Worm (Caenorhabditis elegans) whole organism, L4 larva: ENCODE measurements around the gene R05H5.4.

Experiments used
- F37D6.2 ChIP-seq: sonication (generic microtip); optimal IDR thresholded peaks from 2 replicates; lab custom pipeline; 2016; ENCODE audit warnings: mild to moderate bottlenecking, missing genetic modification characterization, missing compliant biosample characterization
- F49E8.2 ChIP-seq: sonication (generic microtip); optimal IDR thresholded peaks from 2 replicates; lab custom pipeline; 2016; ENCODE audit warnings: missing compliant biosample characterization, mild to moderate bottlenecking, missing genetic modification characterization, borderline replicate concordance
- T26A8.4 ChIP-seq: fragments of 200-800 bp; sonication (Bioruptor generic); IDR thresholded peaks from 2 replicates; pipeline ENCODE4 v1.3.6; 2022; ENCODE audit warnings: missing genetic modification characterization, missing compliant biosample characterization
- Y48G9A.11 ChIP-seq: fragments of 200-800 bp; sonication (Bioruptor generic); IDR thresholded peaks from 2 replicates; pipeline ENCODE4 v1.3.6; 2022; ENCODE audit warnings: missing genetic modification reagents, missing genetic modification characterization, missing compliant biosample characterization
- Y75B8A.6 ChIP-seq: fragments of 200-800 bp; sonication (Bioruptor generic); IDR thresholded peaks from 2 replicates; pipeline ENCODE4 v1.3.6; 2022; ENCODE audit warnings: missing genetic modification reagents, missing genetic modification characterization, missing compliant biosample characterization
- ZK546.5 ChIP-seq, 2 experiments: sonication (generic microtip); optimal IDR thresholded peaks; 2 replicates each; lab custom pipeline; 2017; ENCODE audit warnings: missing biosample characterization in 2 of 2, missing genetic modification characterization in 2 of 2
- aly-2 ChIP-seq: sonication (generic microtip); optimal IDR thresholded peaks from 2 replicates; lab custom pipeline; 2018; ENCODE audit warnings: missing biosample characterization, missing genetic modification characterization
- ama-1 ChIP-seq: fragments of 150-350 bp; optimal IDR thresholded peaks from 2 replicates; lab custom pipeline; 2014; ENCODE audit warnings: inconsistent platforms, mixed read lengths
- arid-1 ChIP-seq: fragments of 200-800 bp; sonication (Bioruptor generic); conservative IDR thresholded peaks from 2 replicates; pipeline ENCODE4 v1.3.6; 2022; ENCODE audit warnings: missing genetic modification reagents, missing genetic modification characterization, missing compliant biosample characterization
- ceh-20 ChIP-seq: fragments of 200-800 bp; sonication (Bioruptor generic); IDR thresholded peaks from 2 replicates; pipeline ENCODE4 v1.3.6; 2022; ENCODE audit warnings: missing genetic modification reagents, missing genetic modification characterization, missing compliant biosample characterization
- ceh-28 ChIP-seq: fragments of 150-350 bp; optimal IDR thresholded peaks from 2 replicates; lab custom pipeline; 2014; ENCODE audit warnings: missing biosample characterization, missing genetic modification reagents, missing genetic modification characterization
- ceh-44 ChIP-seq: fragments of 200-800 bp; sonication (Bioruptor generic); IDR thresholded peaks from 2 replicates; pipeline ENCODE4 v1.3.6; 2022; ENCODE audit warnings: missing genetic modification reagents, missing genetic modification characterization, missing compliant biosample characterization
- daf-12 ChIP-seq: fragments of 150-350 bp; optimal IDR thresholded peaks from 2 replicates; lab custom pipeline; 2014; ENCODE audit warnings: missing biosample characterization, missing genetic modification reagents, missing genetic modification characterization
- daf-16 ChIP-seq, 3 experiments: sonication (generic microtip); optimal IDR thresholded peaks; 2 replicates each; lab custom pipeline; 2016 to 2017; ENCODE audit warnings: missing genetic modification characterization in 3 of 3, missing genetic modification reagents in 3 of 3, mild to moderate bottlenecking in 2 of 3, missing compliant biosample characterization in 2 of 3, missing biosample characterization in 1 of 3, moderate library complexity in 1 of 3
- dpl-1 ChIP-seq: fragments of 150-350 bp; optimal IDR thresholded peaks from 2 replicates; lab custom pipeline; 2014; ENCODE audit warnings: missing biosample characterization, missing genetic modification reagents, missing genetic modification characterization
- duxl-1 ChIP-seq: sonication (generic microtip); optimal IDR thresholded peaks from 2 replicates; lab custom pipeline; 2016; ENCODE audit warnings: mild to moderate bottlenecking, missing genetic modification characterization, moderate library complexity, missing compliant biosample characterization; ENCODE audit not compliant: poor library complexity
- dve-1 ChIP-seq: sonication (generic microtip); optimal IDR thresholded peaks from 2 replicates; lab custom pipeline; 2017; ENCODE audit warnings: antibody characterized with exemption, mild to moderate bottlenecking, missing genetic modification characterization, missing compliant biosample characterization; ENCODE audit not compliant: insufficient read depth
- fkh-10 ChIP-seq: fragments of 150-350 bp; optimal IDR thresholded peaks from 2 replicates; lab custom pipeline; 2014; ENCODE audit warnings: missing biosample characterization, missing genetic modification reagents, missing genetic modification characterization
- gei-8 ChIP-seq: fragments of 200-800 bp; sonication (Bioruptor generic); optimal IDR thresholded peaks from 2 replicates; lab custom pipeline; 2018; ENCODE audit warnings: mild to moderate bottlenecking, missing genetic modification characterization, missing compliant biosample characterization
- hlh-11 ChIP-seq: fragments of 200-800 bp; sonication (Bioruptor generic); optimal IDR thresholded peaks from 2 replicates; lab custom pipeline; 2018; ENCODE audit warnings: mild to moderate bottlenecking, missing genetic modification characterization, missing compliant biosample characterization
- hmg-1.1 ChIP-seq: fragments of 200-800 bp; sonication (Bioruptor generic); IDR thresholded peaks from 2 replicates; pipeline ENCODE4 v1.3.6; 2022; ENCODE audit warnings: missing genetic modification reagents, missing genetic modification characterization, missing compliant biosample characterization
- lin-13 ChIP-seq: fragments of 150-350 bp; optimal IDR thresholded peaks from 2 replicates; lab custom pipeline; 2014; ENCODE audit warnings: missing biosample characterization, missing genetic modification reagents, missing genetic modification characterization
- lin-29 ChIP-seq: fragments of 200-800 bp; sonication (Bioruptor generic); IDR thresholded peaks from 2 replicates; pipeline ENCODE4 v1.3.6; 2022; ENCODE audit warnings: missing genetic modification reagents, missing genetic modification characterization, missing compliant biosample characterization
- lin-38 ChIP-seq: fragments of 200-800 bp; sonication (Bioruptor generic); IDR thresholded peaks from 2 replicates; pipeline ENCODE4 v1.3.6; 2022; ENCODE audit warnings: missing genetic modification reagents, missing genetic modification characterization, missing compliant biosample characterization
- lsy-2 ChIP-seq, 2 experiments: fragments of 150-350 bp in 1 of 2; sonication (generic microtip) in 1 of 2; optimal IDR thresholded peaks; 2 replicates each; lab custom pipeline; 2014 to 2017; ENCODE audit warnings: missing biosample characterization in 2 of 2, missing genetic modification characterization in 2 of 2
- mes-2 ChIP-seq: sonication (generic microtip); optimal IDR thresholded peaks from 2 replicates; lab custom pipeline; 2016; ENCODE audit warnings: missing genotype, mild to moderate bottlenecking, missing genetic modification characterization, missing compliant biosample characterization; ENCODE audit not compliant: poor library complexity, severe bottlenecking
- nhr-11 ChIP-seq: fragments of 150-350 bp; optimal IDR thresholded peaks from 2 replicates; lab custom pipeline; 2014; ENCODE audit warnings: missing biosample characterization, missing genetic modification characterization
- nhr-237 ChIP-seq: sonication (generic microtip); optimal IDR thresholded peaks from 2 replicates; lab custom pipeline; 2017; ENCODE audit warnings: missing biosample characterization, missing genetic modification characterization
- nhr-28 ChIP-seq: fragments of 150-350 bp; optimal IDR thresholded peaks from 2 replicates; lab custom pipeline; 2014; ENCODE audit warnings: missing biosample characterization, missing genetic modification characterization
- nhr-41 ChIP-seq: fragments of 200-800 bp; sonication (Bioruptor generic); IDR thresholded peaks from 2 replicates; pipeline ENCODE4 v1.3.6; 2022; ENCODE audit warnings: missing genetic modification reagents, missing genetic modification characterization, missing compliant biosample characterization
- nhr-42 ChIP-seq: fragments of 200-800 bp; sonication (Bioruptor generic); IDR thresholded peaks from 2 replicates; pipeline ENCODE4 v1.3.6; 2022; ENCODE audit warnings: missing genetic modification characterization, missing compliant biosample characterization
- nhr-48 ChIP-seq: sonication (generic microtip); optimal IDR thresholded peaks from 2 replicates; lab custom pipeline; 2016; ENCODE audit warnings: mild to moderate bottlenecking, missing genetic modification characterization, missing compliant biosample characterization
- nhr-77 ChIP-seq: fragments of 150-350 bp; optimal IDR thresholded peaks from 2 replicates; lab custom pipeline; 2014; ENCODE audit warnings: missing biosample characterization, missing genetic modification characterization
- php-3 ChIP-seq: fragments of 200-800 bp; sonication (Bioruptor generic); IDR thresholded peaks from 2 replicates; pipeline ENCODE4 v1.3.6; 2022; ENCODE audit warnings: missing genetic modification reagents, missing genetic modification characterization, missing compliant biosample characterization
- rbr-2 ChIP-seq: sonication (generic microtip); optimal IDR thresholded peaks from 2 replicates; lab custom pipeline; 2016; ENCODE audit warnings: missing genotype, missing genetic modification characterization, missing compliant biosample characterization
- saeg-2 ChIP-seq: fragments of 200-800 bp; sonication (Bioruptor generic); IDR thresholded peaks from 2 replicates; pipeline ENCODE4 v1.3.6; 2022; ENCODE audit warnings: missing genetic modification reagents, missing genetic modification characterization, missing compliant biosample characterization
- tra-1 ChIP-seq: fragments of 200-800 bp; sonication (Bioruptor generic); IDR thresholded peaks from 2 replicates; pipeline ENCODE4 v1.3.6; 2022; ENCODE audit warnings: missing genetic modification reagents, missing genetic modification characterization, missing compliant biosample characterization
- unc-130 ChIP-seq: sonication (generic microtip); optimal IDR thresholded peaks from 2 replicates; lab custom pipeline; 2016; ENCODE audit warnings: missing genetic modification reagents, missing genetic modification characterization, missing compliant biosample characterization
- zfp-3 ChIP-seq: fragments of 200-800 bp; sonication (Bioruptor generic); conservative IDR thresholded peaks from 2 replicates; pipeline ENCODE4 v1.3.6; 2022; ENCODE audit warnings: missing genetic modification reagents, missing genetic modification characterization, missing compliant biosample characterization
- ztf-7 ChIP-seq: fragments of 150-350 bp; optimal IDR thresholded peaks from 2 replicates; lab custom pipeline; 2014; ENCODE audit warnings: missing biosample characterization, missing genetic modification characterization

R05H5.4 gene

ce11 chrII:10174338-10174737 lies 25.5 kb downstream of the R05H5.4 start, which contains the start of gene F33H1.4:
F33H1.4 (plus strand) TSS chrII:10174648.
- TF ChIP-seq mes-2 (tag; lab: Kevin White, UChicago) (peak; percentile 80), tra-1 (no peak), ZK546.5 (tag; optimal IDR thresholded peaks at IDR 0.05; lab: Kevin White, UChicago) (no peak), saeg-2 (GFP tag; lab: Robert Waterston, UW) (no peak), zfp-3 (GFP tag; lab: Robert Waterston, UW) (peak; percentile 33; the same call in 1 of the 2 replicates), nhr-11 (tag; lab: Kevin White, UChicago) (peak; percentile 80), fkh-10 (GFP tag; lab: Kevin White, UChicago) (peak; percentile 3), duxl-1 (tag; lab: Kevin White, UChicago) (peak; percentile 44), ceh-28 (peak; percentile 51), nhr-28 (tag; lab: Kevin White, UChicago) (peak; percentile 12), nhr-77 (tag; lab: Kevin White, UChicago) (no peak), Y48G9A.11 (GFP tag; lab: Robert Waterston, UW) (0 out of 2 replicates have a peak, but pooled peaks have one; percentile 6), daf-16 (GFP tag; optimal IDR thresholded peaks at IDR 0.05; lab: Kevin White, UChicago) (no peak), daf-16 (tag; optimal IDR thresholded peaks at IDR 0.05; lab: Kevin White, UChicago) (no peak), nhr-41 (GFP tag; lab: Robert Waterston, UW) (no peak), nhr-42 (GFP tag; lab: Robert Waterston, UW) (0 out of 2 replicates have a peak, but pooled peaks have one; percentile 15), Y75B8A.6 (GFP tag; lab: Robert Waterston, UW) (no peak), F49E8.2 (peak; percentile 8), hmg-1.1 (GFP tag; lab: Robert Waterston, UW) (peak; percentile 74), hlh-11 (peak; percentile 51), arid-1 (GFP tag; lab: Robert Waterston, UW) (peak; percentile 62; the same call in 1 of the 2 replicates), lsy-2 (tag; optimal IDR thresholded peaks at IDR 0.05; lab: Kevin White, UChicago) (peak; percentile 77 to 96), ama-1 (lab: Kevin White, UChicago) (peak; percentile 57), T26A8.4 (peak; percentile 25; the same call in 1 of the 2 replicates), unc-130 (GFP tag; lab: Kevin White, UChicago) (peak; percentile 20), lin-29 (GFP tag; lab: Robert Waterston, UW) (0 out of 2 replicates have a peak, but pooled peaks have one; percentile 19), nhr-48 (tag; lab: Kevin White, UChicago) (peak; percentile 21), ceh-44 (no peak), daf-12 (tag; lab: Kevin White, UChicago) (no peak), php-3 (no peak), gei-8 (GFP tag; lab: Kevin White, UChicago) (no peak), nhr-237 (tag; lab: Kevin White, UChicago) (no peak), F37D6.2 (peak; percentile 69), lin-38 (GFP tag; lab: Robert Waterston, UW) (peak; percentile 57; the same call in 1 of the 2 replicates), ceh-20 (GFP tag; lab: Robert Waterston, UW) (0 out of 2 replicates have a peak, but pooled peaks have one; percentile 24), aly-2 (no peak), lin-13 (GFP tag; lab: Kevin White, UChicago) (peak; percentile 99), rbr-2 (tag; lab: Kevin White, UChicago) (peak; percentile 3), dpl-1 (GFP tag; lab: Kevin White, UChicago) (peak; percentile 47)

ce11 chrII:10172436-10172973 lies 27.3 kb downstream of the R05H5.4 start, which contains the start of gene wbp-11:
wbp-11 (plus strand) TSS chrII:10172923.
- no peak for TF ChIP-seq ztf-7 (tag; lab: Kevin White, UChicago)
- peak; percentile 26 for TF ChIP-seq nhr-11 (tag; lab: Kevin White, UChicago)
- peak; percentile 52 for TF ChIP-seq mes-2 (tag; lab: Kevin White, UChicago)
- peak; percentile 65 for TF ChIP-seq lin-38 (GFP tag; lab: Robert Waterston, UW)
- TF ChIP-seq dve-1 = peak; percentile 5
- peak in 1 of 2 experiments; percentile 24 for TF ChIP-seq lsy-2 (tag; optimal IDR thresholded peaks at IDR 0.05; lab: Kevin White, UChicago)
